Worm (Caenorhabditis elegans) whole organism, early embryonic: Measurements from ENCODE around the gene F43G6.7.

Source experiments
- B0310.2 ChIP-seq: sonication (generic microtip); optimal IDR thresholded peaks from 2 replicates; lab custom pipeline; 2016; ENCODE audit warnings: mild to moderate bottlenecking, missing genetic modification characterization, missing compliant biosample characterization
- F13C5.2 ChIP-seq: sonication (generic microtip); optimal IDR thresholded peaks from 2 replicates; lab custom pipeline; 2017; ENCODE audit warnings: mild to moderate bottlenecking, missing genetic modification characterization, inconsistent platforms, missing compliant biosample characterization
- aly-1 ChIP-seq: sonication (generic microtip); optimal IDR thresholded peaks from 2 replicates; lab custom pipeline; 2016; ENCODE audit warnings: missing genetic modification characterization, missing compliant biosample characterization
- ama-1 ChIP-seq: fragments of 150-350 bp; optimal IDR thresholded peaks from 2 replicates; lab custom pipeline; 2014
- ceh-36 ChIP-seq: sonication (generic microtip); optimal IDR thresholded peaks from 2 replicates; lab custom pipeline; 2016; ENCODE audit warnings: missing genetic modification characterization, inconsistent platforms, missing compliant biosample characterization
- ets-7 ChIP-seq: sonication (generic microtip); optimal IDR thresholded peaks from 2 replicates; lab custom pipeline; 2016; ENCODE audit warnings: missing genotype, missing genetic modification characterization, missing compliant biosample characterization
- flt-1 ChIP-seq: fragments of 200-800 bp; sonication (Bioruptor generic); IDR thresholded peaks from 2 replicates; pipeline ENCODE4 v1.3.6; 2022; ENCODE audit warnings: missing genetic modification characterization, missing compliant biosample characterization
- hmbx-1 ChIP-seq: sonication (generic microtip); optimal IDR thresholded peaks from 2 replicates; lab custom pipeline; 2016; ENCODE audit warnings: mild to moderate bottlenecking, missing genetic modification characterization, missing compliant biosample characterization
- scrt-1 ChIP-seq: fragments of 200-800 bp; sonication (Bioruptor generic); IDR thresholded peaks from 2 replicates; pipeline ENCODE4 v1.3.6; 2022; ENCODE audit warnings: missing genetic modification characterization, missing compliant biosample characterization
- tbx-37 ChIP-seq: fragments of 200-800 bp; sonication (Bioruptor generic); conservative IDR thresholded peaks from 2 replicates; pipeline ENCODE4 v1.3.6; 2022; ENCODE audit warnings: missing genetic modification reagents, missing genetic modification characterization, missing compliant biosample characterization
- tra-4 ChIP-seq: sonication (generic microtip); optimal IDR thresholded peaks from 2 replicates; lab custom pipeline; 2017; ENCODE audit warnings: missing genetic modification characterization, missing compliant biosample characterization

- TF ChIP-seq ama-1 (lab: Kevin White, UChicago) (no peak), F13C5.2 (tag; lab: Kevin White, UChicago) (no peak), aly-1 (tag; lab: Kevin White, UChicago) (no peak), ets-7 (tag; lab: Kevin White, UChicago) (no peak), scrt-1 (GFP tag; lab: Robert Waterston, UW) (no peak), flt-1 (GFP tag; lab: Robert Waterston, UW) (no peak), tra-4 (no peak), tbx-37 (GFP tag; lab: Robert Waterston, UW) (no peak), ceh-36 (tag; lab: Kevin White, UChicago) (no peak), B0310.2 (tag; lab: Kevin White, UChicago) (no peak), hmbx-1 (no peak)
Observed at ce11 chrII:11794392-11794791, 16.2 kb upstream of the F43G6.7 start.
